Worm (Caenorhabditis elegans): ENCODE results near the gene C06H5.13.

- TF ChIP-seq D1046.2 (GFP tag; IDR thresholded peaks at IDR 0.05) (no peak), ztf-11 (tag; optimal IDR thresholded peaks at IDR 0.05) (no peak), mxl-3 (GFP tag; optimal IDR thresholded peaks at IDR 0.05) (no peak), snpc-4 (tag; optimal IDR thresholded peaks at IDR 0.05) (no peak), tra-1 (GFP tag; IDR thresholded peaks at IDR 0.05) (no peak), dpl-1 (GFP tag; optimal IDR thresholded peaks at IDR 0.05) (no peak), unc-39 (tag; optimal IDR thresholded peaks at IDR 0.05) (no peak), nhr-237 (tag; optimal IDR thresholded peaks at IDR 0.05) (no peak), egl-27 (tag; optimal IDR thresholded peaks at IDR 0.05) (no peak), F10B5.3 (tag; optimal IDR thresholded peaks at IDR 0.05) (no peak), mdl-1 (tag; optimal IDR thresholded peaks at IDR 0.05) (no peak)
These were observed 6.2 kb downstream of the C06H5.13 start for ce11 chrV:17891317-17891716.
